Fruit fly (Drosophila melanogaster): Measurements from ENCODE around the gene bap.
A peak's percentile ranks its signal among the peaks of the same experiment; 100 is the strongest.

Gene bap

dm6 chr3R:21387356-21387980, 1.2 kb upstream of the bap start:
- no peak for TF ChIP-seq CG6854 (GFP tag; optimal IDR thresholded peaks at IDR 0.05)

dm6 chr3R:21390959-21391358, 2.3 kb downstream of the bap start:
- TF ChIP-seq Hr38 (GFP tag; optimal IDR thresholded peaks at IDR 0.05) (no peak), CG31627 (GFP tag; optimal IDR thresholded peaks at IDR 0.05) (no peak), CG16779 (tag; optimal IDR thresholded peaks at IDR 0.05) (no peak), CG15336 (GFP tag; IDR thresholded peaks at IDR 0.05) (no peak), Eip78C (GFP tag) (no peak), CG6808 (GFP tag; optimal IDR thresholded peaks at IDR 0.05) (no peak), topi (GFP tag; optimal IDR thresholded peaks at IDR 0.05) (no peak), Gug (GFP tag; IDR thresholded peaks at IDR 0.05) (no peak), cyc (GFP tag; optimal IDR thresholded peaks at IDR 0.05) (no peak), Sox102F (GFP tag; optimal IDR thresholded peaks at IDR 0.05) (no peak), Sox15 (GFP tag; optimal IDR thresholded peaks at IDR 0.05) (no peak), dac (GFP tag; optimal IDR thresholded peaks at IDR 0.05) (no peak), Met (GFP tag; optimal IDR thresholded peaks at IDR 0.05) (no peak), acj6 (GFP tag; optimal IDR thresholded peaks at IDR 0.05) (no peak), achi (GFP tag; optimal IDR thresholded peaks at IDR 0.05) (no peak), CG7368 (GFP tag; optimal IDR thresholded peaks at IDR 0.05) (no peak), Smox (GFP tag; optimal IDR thresholded peaks at IDR 0.05) (no peak)

- no peak for TF ChIP-seq fd59A (GFP tag; optimal IDR thresholded peaks at IDR 0.05)
- TF ChIP-seq Lpt (GFP tag; optimal IDR thresholded peaks at IDR 0.05): no peak
- TF ChIP-seq Eip93F (GFP tag; optimal IDR thresholded peaks at IDR 0.05): no peak
- TF ChIP-seq Blimp-1 (GFP tag; optimal IDR thresholded peaks at IDR 0.05): no peak
- TF ChIP-seq ss (GFP tag; optimal IDR thresholded peaks at IDR 0.05): no peak
- no peak for TF ChIP-seq CG1621 (tag; optimal IDR thresholded peaks at IDR 0.05)
- no peak for TF ChIP-seq CG31627 (GFP tag; optimal IDR thresholded peaks at IDR 0.05)
- no peak for TF ChIP-seq OdsH (GFP tag; optimal IDR thresholded peaks at IDR 0.05)
- TF ChIP-seq CG8119 (GFP tag; IDR thresholded peaks at IDR 0.05): no peak
- no peak for TF ChIP-seq CG6792 (GFP tag; optimal IDR thresholded peaks at IDR 0.05)
- TF ChIP-seq Ets21C (GFP tag; optimal IDR thresholded peaks at IDR 0.05): no peak
- TF ChIP-seq fd85E (GFP tag; optimal IDR thresholded peaks at IDR 0.05): no peak
- no peak for TF ChIP-seq CG8632 (GFP tag; optimal IDR thresholded peaks at IDR 0.05)
- TF ChIP-seq CG10631 (GFP tag; optimal IDR thresholded peaks at IDR 0.05): no peak
- no peak for TF ChIP-seq fkh (GFP tag; optimal IDR thresholded peaks at IDR 0.05)
- no peak for TF ChIP-seq CG3032 (tag; optimal IDR thresholded peaks at IDR 0.05)
- TF ChIP-seq Ets96B (tag; optimal IDR thresholded peaks at IDR 0.05): no peak
- no peak for TF ChIP-seq CG11762 (GFP tag; optimal IDR thresholded peaks at IDR 0.05; ENCODE audit: insufficient read depth)
- no peak for TF ChIP-seq spab (GFP tag; optimal IDR thresholded peaks at IDR 0.05)
Observed at dm6 chr3R:21392221-21392620, 3.5 kb downstream of the bap start.

dm6 chr3R:21393005-21393729, 4.5 kb downstream of the bap start:
- TF ChIP-seq svp (GFP tag) (peak; percentile 62), ss (GFP tag; optimal IDR thresholded peaks at IDR 0.05) (no peak)

Data from whole organism, prepupa.